Fruit fly (Drosophila melanogaster) whole organism, wandering third instar larva: ENCODE results near the gene CG44259.

Source experiments
- Abd-B ChIP-seq: fragments of >200 bp; optimal IDR thresholded peaks from 2 replicates; lab custom pipeline; 2017; ENCODE audit warnings: missing biosample characterization, missing genetic modification characterization
- CG32264 ChIP-seq: fragments of 200-800 bp; sonication (Bioruptor generic); optimal IDR thresholded peaks from 2 replicates; lab custom pipeline; 2016; ENCODE audit warnings: missing biosample characterization, missing genetic modification characterization
- CG9705 ChIP-seq: fragments of 200-800 bp; sonication (Bioruptor generic); optimal IDR thresholded peaks from 2 replicates; lab custom pipeline; 2018; ENCODE audit warnings: missing biosample characterization, mild to moderate bottlenecking, missing genetic modification characterization
- Dfd ChIP-seq: fragments of >200 bp; optimal IDR thresholded peaks from 2 replicates; lab custom pipeline; 2017; ENCODE audit warnings: missing biosample characterization, missing genetic modification characterization
- Dif ChIP-seq: fragments of 200-275, 200-300 bp; sonication (Bioruptor generic); optimal IDR thresholded peaks from 2 replicates; lab custom pipeline; 2018; ENCODE audit warnings: missing biosample characterization, missing genetic modification characterization; ENCODE audit not compliant: partially characterized antibody
- GATAd ChIP-seq: sonication (Bioruptor generic); optimal IDR thresholded peaks from 2 replicates; lab custom pipeline; 2016; ENCODE audit warnings: missing biosample characterization, missing genetic modification characterization
- HLH106 ChIP-seq: fragments of 200-800 bp; optimal IDR thresholded peaks from 3 replicates; lab custom pipeline; 2019; ENCODE audit warnings: missing biosample characterization, mild to moderate bottlenecking, missing genetic modification characterization, moderate library complexity
- Hnf4 ChIP-seq: fragments of 200-800 bp; sonication (Bioruptor generic); optimal IDR thresholded peaks from 2 replicates; lab custom pipeline; 2016; ENCODE audit warnings: missing biosample characterization, mild to moderate bottlenecking, missing genetic modification characterization
- Hr78 ChIP-seq: fragments of >200 bp; optimal IDR thresholded peaks from 2 replicates; lab custom pipeline; 2017; ENCODE audit warnings: missing biosample characterization, missing genetic modification characterization
- Hr83 ChIP-seq: fragments of 200-300 bp; sonication (Bioruptor generic); optimal IDR thresholded peaks from 2 replicates; lab custom pipeline; 2016; ENCODE audit warnings: missing biosample characterization, mild to moderate bottlenecking, missing genetic modification characterization, moderate library complexity; ENCODE audit not compliant: poor library complexity, severe bottlenecking
- Jra ChIP-seq: sonication (Bioruptor generic); optimal IDR thresholded peaks from 2 replicates; lab custom pipeline; 2016; ENCODE audit warnings: missing biosample characterization, missing genetic modification characterization
- N ChIP-seq: fragments of >200 bp; optimal IDR thresholded peaks from 2 replicates; lab custom pipeline; 2018; ENCODE audit warnings: missing biosample characterization, missing external identifiers, missing genetic modification characterization
- OdsH ChIP-seq: fragments of 200-800 bp; sonication (Bioruptor generic); optimal IDR thresholded peaks from 2 replicates; lab custom pipeline; 2016; ENCODE audit warnings: missing biosample characterization, mild to moderate bottlenecking, missing genetic modification characterization
- Rel ChIP-seq, 2 experiments: fragments of 200-800 bp; sonication (Bioruptor generic) in 1 of 2; optimal IDR thresholded peaks; 2 replicates in 1 of 2; 3 replicates in 1 of 2; lab custom pipeline; 2016 to 2019; ENCODE audit warnings: mild to moderate bottlenecking in 2 of 2, missing biosample characterization in 2 of 2, missing genetic modification characterization in 2 of 2, moderate library complexity in 1 of 2
- Sp1 ChIP-seq: fragments of 200-800 bp; sonication (Bioruptor generic); optimal IDR thresholded peaks from 3 replicates; lab custom pipeline; 2019; ENCODE audit warnings: missing biosample characterization, mild to moderate bottlenecking, missing genetic modification characterization, moderate library complexity
- Vsx2 ChIP-seq: fragments of 200-300, 225-300 bp; sonication (Bioruptor generic); optimal IDR thresholded peaks from 2 replicates; lab custom pipeline; 2018; ENCODE audit warnings: missing biosample characterization, missing genetic modification characterization; ENCODE audit not compliant: partially characterized antibody
- br ChIP-seq: fragments of 200-800 bp; sonication (Bioruptor generic); optimal IDR thresholded peaks from 2 replicates; lab custom pipeline; 2016; ENCODE audit warnings: missing biosample characterization, missing genetic modification characterization
- brk ChIP-seq: fragments of 200-800 bp; sonication (Bioruptor generic); optimal IDR thresholded peaks from 2 replicates; lab custom pipeline; 2016; ENCODE audit warnings: missing biosample characterization, mild to moderate bottlenecking, missing genetic modification characterization
- dl ChIP-seq, 2 experiments: fragments of 175-275, 200-275 bp in 1 of 2; fragments of 200-275 bp in 1 of 2; sonication (Bioruptor generic); optimal IDR thresholded peaks; lab custom pipeline; 2018; ENCODE audit warnings: mild to moderate bottlenecking in 2 of 2, missing biosample characterization in 2 of 2, missing genetic modification characterization in 2 of 2, moderate library complexity in 2 of 2; ENCODE audit not compliant: partially characterized antibody in 2 of 2, insufficient read depth in 1 of 2
- dmrt93B ChIP-seq: fragments of 200-800 bp; sonication (Bioruptor generic); optimal IDR thresholded peaks from 2 replicates; lab custom pipeline; 2018; ENCODE audit warnings: missing biosample characterization, mild to moderate bottlenecking, missing genetic modification characterization
- dsf ChIP-seq: sonication (Bioruptor generic); optimal IDR thresholded peaks from 2 replicates; lab custom pipeline; 2016; ENCODE audit warnings: missing biosample characterization, missing genetic modification characterization, borderline replicate concordance
- ey ChIP-seq: fragments of 200-800 bp; sonication (Bioruptor generic); optimal IDR thresholded peaks from 2 replicates; lab custom pipeline; 2016; ENCODE audit warnings: missing biosample characterization, missing genetic modification characterization
- foxo ChIP-seq, 2 experiments: fragments of 200-800 bp; sonication (Bioruptor generic); optimal IDR thresholded peaks; 2 replicates in 1 of 2; 3 replicates in 1 of 2; lab custom pipeline; 2016 to 2017; ENCODE audit warnings: missing biosample characterization in 2 of 2, missing genetic modification characterization in 2 of 2
- h ChIP-seq: fragments of 200-800 bp; sonication (Bioruptor generic); optimal IDR thresholded peaks from 3 replicates; lab custom pipeline; 2016; ENCODE audit warnings: missing biosample characterization, mild to moderate bottlenecking, missing genetic modification characterization
- lola ChIP-seq: fragments of >200 bp; optimal IDR thresholded peaks from 2 replicates; lab custom pipeline; 2017; ENCODE audit warnings: missing biosample characterization, missing genetic modification characterization
- pan ChIP-seq: fragments of >200 bp; optimal IDR thresholded peaks from 2 replicates; lab custom pipeline; 2017
- psq ChIP-seq: fragments of 200-800 bp; sonication (Bioruptor generic); optimal IDR thresholded peaks from 3 replicates; lab custom pipeline; 2017; ENCODE audit warnings: missing biosample characterization, mild to moderate bottlenecking, missing genetic modification characterization, moderate library complexity
- rgr ChIP-seq: fragments of 200-800 bp; sonication (Bioruptor generic); optimal IDR thresholded peaks from 3 replicates; lab custom pipeline; 2016; ENCODE audit warnings: missing biosample characterization, mild to moderate bottlenecking, missing genetic modification characterization
- sv ChIP-seq: fragments of 200-800 bp; sonication (Bioruptor generic); optimal IDR thresholded peaks from 3 replicates; lab custom pipeline; 2016; ENCODE audit warnings: missing biosample characterization, missing genetic modification characterization
- tai ChIP-seq: sonication (Bioruptor generic); optimal IDR thresholded peaks from 2 replicates; lab custom pipeline; 2016; ENCODE audit warnings: missing biosample characterization, missing genetic modification characterization
- woc ChIP-seq: sonication (Bioruptor generic); optimal IDR thresholded peaks from 2 replicates; lab custom pipeline; 2016; ENCODE audit warnings: missing biosample characterization, mild to moderate bottlenecking, missing genetic modification characterization

The CG44259 gene

DNA sequence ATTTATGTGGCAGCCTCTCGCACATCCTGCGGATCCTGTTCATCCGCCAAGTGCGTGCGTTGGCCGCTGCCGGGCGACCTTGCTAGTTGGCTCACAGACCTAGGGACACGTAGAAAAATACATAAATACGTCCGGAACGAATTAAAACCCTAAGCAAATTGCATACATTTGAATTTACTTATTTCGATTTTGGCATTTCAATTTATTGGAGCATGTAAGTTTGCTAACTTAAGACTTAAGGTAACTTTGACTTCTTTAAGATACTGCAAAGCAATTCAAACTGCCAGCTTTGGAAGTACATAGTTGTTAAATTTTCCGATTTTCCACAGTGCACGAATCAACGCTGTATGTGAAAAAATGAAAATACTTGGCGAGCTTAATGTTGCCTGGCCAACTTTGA lies at the start of gene CG44259:
Gene CG44259, minus strand, starts transcription at position 101 of the 400 bp plus-strand sequence.
- no peak for TF ChIP-seq Hnf4 (GFP tag; lab: Kevin White, UChicago)
- no peak for TF ChIP-seq woc
- no peak for TF ChIP-seq sv (GFP tag; lab: Kevin White, UChicago)
- TF ChIP-seq psq (GFP tag; lab: Kevin White, UChicago) = no peak
- no peak for TF ChIP-seq Dif (GFP tag; lab: Kevin White, UChicago)
- no peak for TF ChIP-seq lola (GFP tag; lab: Kevin White, UChicago)
- TF ChIP-seq HLH106 (tag; lab: Kevin White, UChicago) = no peak
- TF ChIP-seq, all 38 proteins: peak for 0

DNA sequence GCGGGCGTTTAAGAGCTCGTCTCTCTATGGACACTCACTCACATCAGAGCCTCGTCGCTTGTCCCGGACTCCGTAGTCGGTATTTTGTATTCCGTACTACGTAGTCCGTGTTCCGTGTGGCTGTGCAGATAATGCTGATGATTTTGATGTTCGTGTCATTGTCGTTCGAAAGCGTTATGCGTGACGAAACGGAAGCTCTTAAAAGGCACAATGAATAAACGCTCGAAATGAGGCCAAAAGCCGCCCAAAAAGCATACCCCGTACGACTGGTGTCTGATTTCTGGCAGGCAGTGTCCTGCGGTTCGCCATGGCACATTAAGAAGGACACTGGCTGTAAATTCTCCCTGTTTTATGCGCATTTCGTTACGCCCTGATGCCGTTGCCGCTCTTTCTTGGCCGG lies 35.1 kb upstream of the CG44259 start:
- no peak for TF ChIP-seq Vsx2 (GFP tag; lab: Kevin White, UChicago)
- no peak for TF ChIP-seq Abd-B
- TF ChIP-seq brk (GFP tag; lab: Kevin White, UChicago) = no peak
- no peak for TF ChIP-seq OdsH (GFP tag; lab: Kevin White, UChicago)
- no peak for TF ChIP-seq Rel (GFP tag; optimal IDR thresholded peaks at IDR 0.05; lab: Kevin White, UChicago)
- TF ChIP-seq Rel (tag; optimal IDR thresholded peaks at IDR 0.05; lab: Kevin White, UChicago) = no peak
- no peak for TF ChIP-seq lola (GFP tag; lab: Kevin White, UChicago)
- no peak for TF ChIP-seq CG9705 (GFP tag; lab: Kevin White, UChicago)
- TF ChIP-seq woc = no peak
- TF ChIP-seq CG32264 (GFP tag; lab: Kevin White, UChicago) = no peak

DNA sequence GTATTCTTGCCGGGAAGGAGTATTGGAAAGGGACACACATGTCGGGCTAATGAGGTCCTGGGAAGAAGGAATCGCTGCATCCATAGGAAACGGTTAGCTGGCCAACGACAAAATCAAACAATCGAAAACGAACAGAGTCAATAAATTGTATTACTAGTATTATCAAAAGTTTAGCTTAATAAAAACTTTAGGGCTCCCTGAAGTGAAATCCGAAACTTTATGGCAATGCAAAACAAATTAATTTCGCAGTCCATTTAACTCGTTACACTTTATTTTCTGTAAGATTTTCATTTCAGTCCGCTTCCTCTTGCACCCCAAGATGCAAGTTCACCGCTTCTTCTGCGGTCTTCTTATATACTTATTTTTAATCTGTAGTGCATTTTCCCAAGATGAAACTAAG lies 30.4 kb upstream of the CG44259 start, which contains the start of gene CG31419:
Gene CG31419, plus strand, starts transcription at position 301 of the 400 bp plus-strand sequence.
- no peak for TF ChIP-seq Rel (GFP tag; optimal IDR thresholded peaks at IDR 0.05; lab: Kevin White, UChicago)
- TF ChIP-seq Rel (tag; optimal IDR thresholded peaks at IDR 0.05; lab: Kevin White, UChicago) = no peak
- TF ChIP-seq GATAd (GFP tag; lab: Kevin White, UChicago) = no peak
- TF ChIP-seq pan (lab: Kevin White, UChicago) = no peak
- TF ChIP-seq HLH106 (tag; lab: Kevin White, UChicago) = no peak
- TF ChIP-seq sv (GFP tag; lab: Kevin White, UChicago) = no peak
- no peak for TF ChIP-seq Hr83
- no peak for TF ChIP-seq h (GFP tag; lab: Kevin White, UChicago)
- TF ChIP-seq dmrt93B (GFP tag; lab: Kevin White, UChicago) = no peak
- no peak for TF ChIP-seq dl (GFP tag; optimal IDR thresholded peaks at IDR 0.05; lab: Kevin White, UChicago; ENCODE audit: insufficient read depth in 1 of 2, partially characterized antibody in 2 of 2)

DNA sequence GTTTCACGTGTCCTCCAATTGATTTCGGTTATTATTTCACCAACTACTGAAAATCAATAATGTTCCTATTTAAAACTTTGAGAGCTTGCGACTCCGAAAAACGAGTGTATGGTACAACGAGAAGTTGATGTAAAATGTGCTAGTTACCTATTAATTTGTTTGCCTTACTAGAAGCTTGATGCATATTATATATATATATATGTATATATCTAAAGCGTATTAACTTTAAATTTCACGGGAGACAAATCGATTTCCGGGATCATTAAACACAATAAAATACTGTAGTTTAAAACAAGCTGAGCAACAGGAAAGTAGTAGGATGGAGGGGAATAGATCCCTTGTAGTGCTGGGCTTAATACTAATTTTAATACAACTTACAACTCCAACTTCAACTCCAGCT lies 29.6 kb upstream of the CG44259 start, which contains the start of gene CG31418:
Gene CG31418, plus strand, starts transcription at position 301 of the 400 bp plus-strand sequence.
- TF ChIP-seq Rel (GFP tag; optimal IDR thresholded peaks at IDR 0.05; lab: Kevin White, UChicago) (no peak), Rel (tag; optimal IDR thresholded peaks at IDR 0.05; lab: Kevin White, UChicago) (no peak)

DNA sequence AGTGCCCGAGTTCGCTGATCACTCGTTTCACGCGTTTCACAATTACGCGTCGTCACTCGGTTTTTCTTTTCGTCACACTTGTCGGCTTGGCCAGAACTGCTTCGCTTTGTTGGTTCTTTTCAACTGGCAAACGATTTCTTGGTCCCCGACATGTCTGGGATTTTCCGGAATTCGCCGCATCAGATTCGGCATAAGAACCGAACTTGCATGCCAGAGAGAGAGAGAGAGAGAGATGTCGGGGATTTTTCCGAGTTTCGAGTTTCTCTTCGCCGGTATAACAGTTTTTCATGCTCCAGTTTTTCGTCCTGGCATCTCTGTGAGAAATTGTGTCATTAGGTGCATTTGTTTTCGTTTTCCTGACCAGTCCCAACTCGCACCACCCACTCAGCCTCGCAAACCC lies 11.0 kb upstream of the CG44259 start, which contains the start of the genes beat-IIb and CG44257:
Gene beat-IIb, minus strand, starts transcription at position 101 of the 400 bp plus-strand sequence.
Gene CG44257, plus strand, starts transcription at position 330 of the 400 bp plus-strand sequence.
- no peak for TF ChIP-seq Dif (GFP tag; lab: Kevin White, UChicago)
- TF ChIP-seq Jra (GFP tag; lab: Kevin White, UChicago) = no peak
- TF ChIP-seq foxo (GFP tag; optimal IDR thresholded peaks at IDR 0.05; lab: Kevin White, UChicago) = no peak
- no peak for TF ChIP-seq HLH106 (tag; lab: Kevin White, UChicago)
- TF ChIP-seq br = no peak
- TF ChIP-seq ey (GFP tag; lab: Kevin White, UChicago) = no peak
- no peak for TF ChIP-seq sv (GFP tag; lab: Kevin White, UChicago)
- TF ChIP-seq Hnf4 (GFP tag; lab: Kevin White, UChicago) = no peak
- TF ChIP-seq brk (GFP tag; lab: Kevin White, UChicago) = no peak
- TF ChIP-seq, all 38 proteins: peak for 0

DNA sequence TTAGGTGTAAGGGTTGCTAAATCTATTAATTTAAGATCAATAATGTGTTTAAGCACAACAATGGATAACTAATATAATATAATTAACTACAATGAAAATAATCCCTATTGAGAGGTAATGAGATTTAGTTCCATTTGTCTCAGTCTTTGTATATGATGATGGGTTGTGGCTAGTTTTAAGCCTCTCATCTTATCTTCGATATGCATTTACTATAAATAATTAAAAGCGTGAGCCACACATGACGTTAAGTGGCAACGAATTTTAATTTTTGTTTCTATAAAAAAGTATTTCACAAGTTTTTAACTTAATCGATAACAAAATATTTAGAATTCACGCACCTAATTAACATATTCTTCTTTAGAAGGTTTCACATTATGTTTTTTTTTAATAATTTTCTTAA lies 2.7 kb downstream of the CG44259 start:
- TF ChIP-seq Sp1 (GFP tag; lab: Kevin White, UChicago) (no peak), Hr83 (no peak), tai (no peak), dsf (GFP tag; lab: Kevin White, UChicago) (no peak), N (GFP tag; lab: Kevin White, UChicago) (no peak), OdsH (GFP tag; lab: Kevin White, UChicago) (no peak), pan (lab: Kevin White, UChicago) (no peak), sv (GFP tag; lab: Kevin White, UChicago) (no peak), lola (GFP tag; lab: Kevin White, UChicago) (no peak), dl (GFP tag; optimal IDR thresholded peaks at IDR 0.05; lab: Kevin White, UChicago; ENCODE audit: insufficient read depth in 1 of 2, partially characterized antibody in 2 of 2) (no peak), Hr78 (GFP tag; lab: Kevin White, UChicago) (no peak), rgr (GFP tag; lab: Kevin White, UChicago) (no peak), Dfd (GFP tag; lab: Kevin White, UChicago) (no peak), Vsx2 (GFP tag; lab: Kevin White, UChicago) (no peak), h (GFP tag; lab: Kevin White, UChicago) (no peak), Hnf4 (GFP tag; lab: Kevin White, UChicago) (no peak)
